Fruit fly (Drosophila melanogaster): ENCODE measurements around the gene DIP-iota.

DIP-iota gene

DNA sequence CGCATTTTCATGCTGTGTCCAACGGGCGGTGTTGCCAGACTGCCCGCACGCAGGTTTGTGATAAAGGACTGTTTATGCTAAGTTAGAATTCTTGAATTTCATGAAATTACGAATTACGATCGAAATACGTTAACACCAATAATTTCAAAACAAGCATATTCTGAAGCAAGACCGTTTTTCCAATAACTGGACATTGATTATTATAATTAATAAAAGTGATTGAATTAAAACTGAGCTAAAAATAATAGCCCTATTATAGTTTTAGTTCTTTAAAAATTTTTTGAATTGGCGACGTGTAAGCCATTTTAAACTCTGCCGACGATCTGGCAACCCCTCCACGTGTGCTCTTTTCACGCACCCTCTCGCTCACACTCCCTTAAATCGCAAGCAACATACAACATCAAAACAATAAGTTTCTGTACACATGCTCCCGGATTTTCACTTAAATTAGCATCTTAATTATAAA, 26.7 kb upstream of the DIP-iota start (continued):
- TF ChIP-seq chn (GFP tag; optimal IDR thresholded peaks at IDR 0.05) (peak; percentile 91), zf30C (GFP tag; optimal IDR thresholded peaks at IDR 0.05) (peak; percentile 50), slp2 (GFP tag; optimal IDR thresholded peaks at IDR 0.05) (peak; percentile 87), h (optimal IDR thresholded peaks at IDR 0.05) (no peak), insv (GFP tag; optimal IDR thresholded peaks at IDR 0.05) (peak; percentile 10 to 80), trh (GFP tag; optimal IDR thresholded peaks at IDR 0.05) (peak; percentile 94), C15 (GFP tag; IDR thresholded peaks at IDR 0.05) (peak; percentile 78; the same call in 2 of the 3 replicates), grau (tag; optimal IDR thresholded peaks at IDR 0.05) (peak; percentile 96), lab (GFP tag; optimal IDR thresholded peaks at IDR 0.05) (peak; percentile 98), ATbp (GFP tag; optimal IDR thresholded peaks at IDR 0.05) (peak; percentile 92), btn (GFP tag; optimal IDR thresholded peaks at IDR 0.05) (peak; percentile 29), CG1233 (GFP tag; optimal IDR thresholded peaks at IDR 0.05) (peak; percentile 93), br (optimal IDR thresholded peaks at IDR 0.05) (no peak), lola (GFP tag; optimal IDR thresholded peaks at IDR 0.05) (peak in 1 of 3 experiments; percentile 94), CG12071 (GFP tag; optimal IDR thresholded peaks at IDR 0.05) (peak; percentile 85), eve (GFP tag; optimal IDR thresholded peaks at IDR 0.05) (no peak), Sin3A (optimal IDR thresholded peaks at IDR 0.05) (peak; percentile 66), H15 (GFP tag; IDR thresholded peaks at IDR 0.05) (peak; percentile 89), CG33213 (GFP tag; optimal IDR thresholded peaks at IDR 0.05) (peak; percentile 88), Lim3 (GFP tag; IDR thresholded peaks at IDR 0.05) (peak; percentile 82), CG12236 (GFP tag; optimal IDR thresholded peaks at IDR 0.05) (peak; percentile 85), CG31388 (GFP tag; optimal IDR thresholded peaks at IDR 0.05) (peak; percentile 77), Hr51 (GFP tag; optimal IDR thresholded peaks at IDR 0.05) (peak; percentile 91 to 97), odd (GFP tag; optimal IDR thresholded peaks at IDR 0.05) (peak; percentile 94), BtbVII (GFP tag; optimal IDR thresholded peaks at IDR 0.05) (peak; percentile 96), Atf3 (GFP tag; optimal IDR thresholded peaks at IDR 0.05) (peak; percentile 53), CG8359 (GFP tag; optimal IDR thresholded peaks at IDR 0.05; ENCODE audit: borderline replicate concordance) (peak; percentile 85), Sry-δ (GFP tag; optimal IDR thresholded peaks at IDR 0.05) (peak; percentile 56), lov (optimal IDR thresholded peaks at IDR 0.05) (no peak), lov (GFP tag; IDR thresholded peaks at IDR 0.05) (peak; percentile 86)

DNA sequence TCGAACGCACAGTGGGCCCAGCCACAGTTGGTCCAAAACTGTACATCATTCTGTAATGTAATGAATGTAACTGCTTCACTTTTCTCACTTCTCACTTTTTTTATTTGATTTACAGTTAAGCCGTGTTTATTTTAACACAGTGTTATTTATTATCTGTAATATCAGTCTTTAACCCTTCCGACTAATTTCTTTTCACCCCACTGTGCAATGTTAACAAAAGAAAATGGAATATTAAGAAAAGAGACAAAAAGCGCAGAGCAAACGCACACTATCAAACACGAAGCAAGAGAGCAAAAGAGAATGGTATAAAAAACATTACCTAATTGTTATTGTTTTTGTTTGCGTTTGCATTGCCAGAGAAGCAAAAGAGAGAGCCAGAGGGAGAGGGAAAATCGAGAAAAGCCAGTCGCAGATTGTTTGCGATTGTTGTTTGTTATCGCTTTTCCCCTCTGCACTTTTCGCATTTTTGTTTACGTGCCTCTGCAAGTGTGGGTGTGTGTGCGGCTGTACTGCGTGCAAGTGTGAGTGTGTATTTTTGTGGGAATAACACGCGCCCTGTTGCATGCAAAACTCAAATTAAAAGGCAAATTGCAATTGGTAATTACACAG, 25.7 kb upstream of the DIP-iota start:
- peak; percentile 95 for TF ChIP-seq bowl (GFP tag; IDR thresholded peaks at IDR 0.05)
- peak; percentile 98 for TF ChIP-seq CG16863 (GFP tag; optimal IDR thresholded peaks at IDR 0.05)
- peak; percentile 98 for TF ChIP-seq CG1233 (GFP tag; optimal IDR thresholded peaks at IDR 0.05)
- TF ChIP-seq sd (tag; optimal IDR thresholded peaks at IDR 0.05): peak; percentile 95
- peak; percentile 95 for TF ChIP-seq TFAM (GFP tag; optimal IDR thresholded peaks at IDR 0.05)
- peak; percentile 98 for TF ChIP-seq CG17361 (GFP tag; IDR thresholded peaks at IDR 0.05)
- peak; percentile 98 for TF ChIP-seq stc (GFP tag; IDR thresholded peaks at IDR 0.05)
- peak; percentile 86 for TF ChIP-seq lbe (GFP tag; optimal IDR thresholded peaks at IDR 0.05)
- peak; percentile 59; the same call in 1 of the 3 replicates for TF ChIP-seq CG6791 (GFP tag; IDR thresholded peaks at IDR 0.05; ENCODE audit: partially characterized antibody)
- peak; percentile 75 for TF ChIP-seq Sry-β (GFP tag; optimal IDR thresholded peaks at IDR 0.05)
- TF ChIP-seq sima (GFP tag; optimal IDR thresholded peaks at IDR 0.05): peak; percentile 92
- TF ChIP-seq ATbp (GFP tag; optimal IDR thresholded peaks at IDR 0.05): peak; percentile 99
- TF ChIP-seq CG6813 (GFP tag; optimal IDR thresholded peaks at IDR 0.05): peak; percentile 98
- peak; percentile 80 for TF ChIP-seq Hey (tag; optimal IDR thresholded peaks at IDR 0.05)
- TF ChIP-seq chif (GFP tag; optimal IDR thresholded peaks at IDR 0.05): peak; percentile 98 to 99
- TF ChIP-seq dysf (GFP tag; IDR thresholded peaks at IDR 0.05): peak; percentile 98
- peak; percentile 95 for TF ChIP-seq sug (tag; optimal IDR thresholded peaks at IDR 0.05)
- TF ChIP-seq HmgZ (tag; optimal IDR thresholded peaks at IDR 0.05): peak; percentile 99
- peak; percentile 98 for TF ChIP-seq Awh (GFP tag; IDR thresholded peaks at IDR 0.05)
- peak; percentile 95 for TF ChIP-seq CG1024 (GFP tag; IDR thresholded peaks at IDR 0.05)
- TF ChIP-seq Mes4 (GFP tag; optimal IDR thresholded peaks at IDR 0.05): peak; percentile 99
- peak; percentile 98 for TF ChIP-seq phol (tag; optimal IDR thresholded peaks at IDR 0.05)
- TF ChIP-seq Blimp-1 (GFP tag; optimal IDR thresholded peaks at IDR 0.05): peak; percentile 98
